Fruit fly (Drosophila melanogaster): Measurements from ENCODE around the gene CG3792.

dm6 chr2L:5002711-5003402, 25.7 kb downstream of the CG3792 start:
- TF ChIP-seq CG8478 (optimal IDR thresholded peaks at IDR 0.05) (no peak), CTCF (optimal IDR thresholded peaks at IDR 0.05) (no peak)

Measured in S2 (cell line).